Fruit fly (Drosophila melanogaster): ENCODE results near the gene CG12680.

DNA sequence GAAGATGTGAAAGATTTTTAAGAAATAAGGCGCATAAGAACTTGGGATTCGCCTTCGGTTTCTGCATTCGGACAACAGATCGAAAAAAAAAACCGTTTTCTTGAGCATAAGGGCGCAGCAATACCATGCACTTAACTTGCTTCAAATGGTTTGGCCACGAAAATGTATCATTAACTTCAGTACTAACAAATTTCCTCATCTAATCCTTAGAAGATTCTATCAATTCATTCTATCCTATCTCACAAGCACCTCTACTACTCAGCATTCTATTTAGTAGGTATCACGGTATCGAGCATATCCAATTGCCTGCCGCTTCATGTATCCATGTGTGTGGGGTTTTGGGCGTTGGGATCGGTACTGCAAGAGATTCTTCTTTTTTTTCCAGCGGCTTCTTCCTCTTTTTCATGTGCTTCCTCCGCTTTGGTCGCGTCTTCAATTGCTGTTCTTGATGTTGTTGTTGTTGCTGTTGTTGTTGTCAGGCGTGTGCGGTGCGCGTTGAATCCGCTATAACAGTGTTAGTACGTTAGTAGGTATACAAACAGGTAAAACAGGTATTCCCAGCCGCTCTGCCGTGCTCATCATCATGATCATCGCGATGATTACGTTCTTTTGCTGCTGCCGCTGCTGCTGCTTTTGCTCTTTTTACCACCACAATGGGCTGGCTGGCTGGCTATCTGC lies 47.3 kb downstream of the CG12680 start:
- no peak for TF ChIP-seq ovo (GFP tag; optimal IDR thresholded peaks at IDR 0.05)
- no peak for TF ChIP-seq CG7101 (tag; optimal IDR thresholded peaks at IDR 0.05)
- TF ChIP-seq tj (GFP tag; optimal IDR thresholded peaks at IDR 0.05), result no peak
- TF ChIP-seq CG5204 (GFP tag; optimal IDR thresholded peaks at IDR 0.05), result no peak
- TF ChIP-seq pad (GFP tag; optimal IDR thresholded peaks at IDR 0.05), result no peak
